Fruit fly (Drosophila melanogaster) whole organism, embryonic: ENCODE results near the gene CG34288.
A peak's percentile ranks its signal among the peaks of the same experiment; 100 is the strongest.

Experiments used
- Adf1 ChIP-seq: fragments of 200-800 bp; sonication (Bioruptor generic); IDR thresholded peaks from 2 replicates; pipeline ENCODE4 v1.3.6; 2022; ENCODE audit warnings: missing biosample characterization, missing genetic modification characterization
- CG10366 ChIP-seq: fragments of 200-800 bp; sonication (Bioruptor generic); IDR thresholded peaks from 2 replicates; pipeline ENCODE4 v1.3.6; 2022; ENCODE audit warnings: missing biosample characterization, missing genetic modification characterization
- CG11504 ChIP-seq: fragments of 200-800 bp; sonication (Bioruptor generic); optimal IDR thresholded peaks from 3 replicates; lab custom pipeline; 2019; ENCODE audit warnings: missing biosample characterization, mild to moderate bottlenecking, missing genetic modification characterization, moderate library complexity
- CG13287 ChIP-seq: fragments of 200-800 bp; sonication (Bioruptor generic); IDR thresholded peaks from 2 replicates; pipeline ENCODE4 v1.3.6; 2022; ENCODE audit warnings: missing biosample characterization, missing genetic modification characterization; ENCODE audit not compliant: partially characterized antibody
- CG13624 ChIP-seq: fragments of 200-800 bp; sonication (Bioruptor generic); optimal IDR thresholded peaks from 2 replicates; lab custom pipeline; 2016; ENCODE audit warnings: missing biosample characterization, missing genetic modification characterization
- CG16863 ChIP-seq: fragments of 200-800 bp; sonication (Bioruptor generic); optimal IDR thresholded peaks from 3 replicates; lab custom pipeline; 2016; ENCODE audit warnings: missing biosample characterization, missing genetic modification characterization
- CG18262 ChIP-seq: fragments of 200-800 bp; optimal IDR thresholded peaks from 3 replicates; lab custom pipeline; 2019; ENCODE audit warnings: missing biosample characterization, mild to moderate bottlenecking, missing genetic modification characterization, moderate library complexity
- CG2129 ChIP-seq: fragments of 200-800 bp; sonication (Bioruptor generic); IDR thresholded peaks from 2 replicates; pipeline ENCODE4 v1.3.6; 2022; ENCODE audit warnings: missing biosample characterization, missing genetic modification characterization; ENCODE audit not compliant: partially characterized antibody
- CG2712 ChIP-seq: fragments of 200-800 bp; optimal IDR thresholded peaks from 3 replicates; lab custom pipeline; 2019; ENCODE audit warnings: missing biosample characterization, mild to moderate bottlenecking, missing genetic modification characterization, moderate library complexity
- CG32532 ChIP-seq: fragments of 200-800 bp; sonication (Bioruptor generic); IDR thresholded peaks from 2 replicates; pipeline ENCODE4 v1.3.6; 2022; ENCODE audit warnings: missing biosample characterization, missing genetic modification characterization
- CG34224 ChIP-seq: fragments of 200-800 bp; sonication (Bioruptor generic); IDR thresholded peaks from 3 replicates; pipeline ENCODE4 v1.3.6; 2022; ENCODE audit warnings: missing biosample characterization, missing genetic modification characterization; ENCODE audit not compliant: partially characterized antibody
- CG34376 ChIP-seq: fragments of 200-800 bp; sonication (Bioruptor generic); optimal IDR thresholded peaks from 2 replicates; lab custom pipeline; 2018; ENCODE audit warnings: missing biosample characterization, mild to moderate bottlenecking, missing genetic modification characterization
- CG3995 ChIP-seq: fragments of 200-800 bp; sonication (Bioruptor generic); optimal IDR thresholded peaks from 3 replicates; lab custom pipeline; 2016; ENCODE audit warnings: missing biosample characterization, missing genetic modification characterization
- CG4617 ChIP-seq: fragments of 200-800 bp; sonication (Bioruptor generic); optimal IDR thresholded peaks from 3 replicates; lab custom pipeline; 2016; ENCODE audit warnings: missing biosample characterization, missing genetic modification characterization, borderline replicate concordance
- CG4730 ChIP-seq: fragments of 200-800 bp; sonication (Bioruptor generic); IDR thresholded peaks from 2 replicates; pipeline ENCODE4 v1.3.6; 2022; ENCODE audit warnings: missing biosample characterization, missing genetic modification characterization
- CG8478 ChIP-seq: fragments of >200 bp; optimal IDR thresholded peaks from 2 replicates; lab custom pipeline; 2018
- CoRest ChIP-seq: fragments of 200-800 bp; sonication (Bioruptor generic); optimal IDR thresholded peaks from 3 replicates; lab custom pipeline; 2018; ENCODE audit warnings: missing biosample characterization, mild to moderate bottlenecking, missing genetic modification characterization, moderate library complexity
- Dll ChIP-seq: fragments of 200-800 bp; sonication (Bioruptor generic); IDR thresholded peaks from 4 replicates; pipeline ENCODE4 v1.3.6; 2022; ENCODE audit warnings: missing biosample characterization, missing genetic modification characterization; ENCODE audit not compliant: partially characterized antibody
- Doc2 ChIP-seq: fragments of 200-800 bp; sonication (Bioruptor generic); IDR thresholded peaks from 2 replicates; pipeline ENCODE4 v1.3.6; 2022; ENCODE audit warnings: missing biosample characterization, missing genetic modification characterization
- Drgx ChIP-seq: fragments of 200-800 bp; sonication (Bioruptor generic); IDR thresholded peaks from 2 replicates; pipeline ENCODE4 v1.3.6; 2022; ENCODE audit warnings: missing biosample characterization, missing genetic modification characterization
- H2.0 ChIP-seq: fragments of 200-800 bp; sonication (Bioruptor generic); IDR thresholded peaks from 2 replicates; pipeline ENCODE4 v1.3.6; 2022; ENCODE audit warnings: missing biosample characterization, missing genetic modification characterization
- HLH54F ChIP-seq: fragments of 200-800 bp; sonication (Bioruptor generic); optimal IDR thresholded peaks from 3 replicates; lab custom pipeline; 2016; ENCODE audit warnings: missing biosample characterization, missing genetic modification characterization
- Hey ChIP-seq: fragments of 200-800 bp; sonication (Bioruptor generic); optimal IDR thresholded peaks from 3 replicates; lab custom pipeline; 2018; ENCODE audit warnings: missing biosample characterization, mild to moderate bottlenecking, missing genetic modification characterization
- Hr51 ChIP-seq, 2 experiments: fragments of 200-800 bp; sonication (Bioruptor generic); optimal IDR thresholded peaks; 2 replicates in 1 of 2; 3 replicates in 1 of 2; lab custom pipeline; 2016 to 2018; ENCODE audit warnings: missing biosample characterization in 2 of 2, missing genetic modification characterization in 2 of 2, mild to moderate bottlenecking in 1 of 2, moderate library complexity in 1 of 2
- Mrtf ChIP-seq: fragments of 200-800 bp; sonication (Bioruptor generic); IDR thresholded peaks from 3 replicates; pipeline ENCODE4 v1.3.6; 2022; ENCODE audit warnings: missing biosample characterization, missing genetic modification characterization
- NC2β ChIP-seq: fragments of 200-800 bp; sonication (Bioruptor generic); optimal IDR thresholded peaks from 2 replicates; lab custom pipeline; 2016; ENCODE audit warnings: missing biosample characterization, missing genetic modification characterization
- Neu2 ChIP-seq: fragments of 200-800 bp; sonication (Bioruptor generic); optimal IDR thresholded peaks from 3 replicates; lab custom pipeline; 2016; ENCODE audit warnings: missing biosample characterization, missing genetic modification characterization, borderline replicate concordance
- Scr ChIP-seq: fragments of 200-800 bp; sonication (Bioruptor generic); IDR thresholded peaks from 2 replicates; pipeline ENCODE4 v1.3.6; 2022; ENCODE audit warnings: missing biosample characterization, missing genetic modification characterization; ENCODE audit not compliant: partially characterized antibody
- Taf1 ChIP-seq: fragments of 200-800 bp; sonication (Bioruptor generic); IDR thresholded peaks from 2 replicates; pipeline ENCODE4 v1.3.6; 2022; ENCODE audit warnings: missing biosample characterization, missing genetic modification characterization
- Tbp ChIP-seq: fragments of >200 bp; optimal IDR thresholded peaks from 2 replicates; lab custom pipeline; 2018; ENCODE audit warnings: missing biosample characterization, missing genetic modification characterization
- YL-1 ChIP-seq: fragments of 200-800 bp; sonication (Bioruptor generic); optimal IDR thresholded peaks from 3 replicates; lab custom pipeline; 2017; ENCODE audit warnings: missing biosample characterization, mild to moderate bottlenecking, missing genetic modification characterization
- abd-A ChIP-seq: fragments of 200-800 bp; sonication (Bioruptor generic); optimal IDR thresholded peaks from 3 replicates; lab custom pipeline; 2019; ENCODE audit warnings: missing biosample characterization, mild to moderate bottlenecking, missing genetic modification characterization, moderate library complexity
- ap ChIP-seq: fragments of 200-800 bp; sonication (Bioruptor generic); IDR thresholded peaks from 2 replicates; pipeline ENCODE4 v1.3.6; 2022; ENCODE audit warnings: missing biosample characterization, missing genetic modification characterization
- ara ChIP-seq: fragments of 200-800 bp; sonication (Bioruptor generic); IDR thresholded peaks from 2 replicates; pipeline ENCODE4 v1.3.6; 2022; ENCODE audit warnings: missing biosample characterization, missing genetic modification characterization
- bigmax ChIP-seq: fragments of 200-800 bp; sonication (Bioruptor generic); optimal IDR thresholded peaks from 2 replicates; lab custom pipeline; 2018; ENCODE audit warnings: missing biosample characterization, mild to moderate bottlenecking, missing genetic modification characterization
- chm ChIP-seq: fragments of 200-800 bp; sonication (Bioruptor generic); IDR thresholded peaks from 2 replicates; pipeline ENCODE4 v1.3.6; 2022; ENCODE audit warnings: missing biosample characterization, missing genetic modification characterization
- crp ChIP-seq, 2 experiments: fragments of 200-800 bp; sonication (Bioruptor generic); optimal IDR thresholded peaks; 2 replicates in 1 of 2; 3 replicates in 1 of 2; lab custom pipeline; 2017; ENCODE audit warnings: missing biosample characterization in 2 of 2, missing genetic modification characterization in 2 of 2, mild to moderate bottlenecking in 1 of 2, moderate library complexity in 1 of 2
- dmrt99B ChIP-seq: fragments of 200-800 bp; sonication (Bioruptor generic); optimal IDR thresholded peaks from 2 replicates; lab custom pipeline; 2018; ENCODE audit warnings: missing biosample characterization, mild to moderate bottlenecking, missing genetic modification characterization, moderate library complexity
- dysf ChIP-seq: fragments of 200-800 bp; sonication (Bioruptor generic); IDR thresholded peaks from 3 replicates; pipeline ENCODE4 v1.3.6; 2022; ENCODE audit warnings: missing biosample characterization, missing genetic modification characterization
- fd96Cb ChIP-seq: fragments of 200-800 bp; sonication (Bioruptor generic); optimal IDR thresholded peaks from 2 replicates; lab custom pipeline; 2018; ENCODE audit warnings: missing biosample characterization, mild to moderate bottlenecking, missing genetic modification characterization, moderate library complexity
- grau ChIP-seq: fragments of 200-800 bp; optimal IDR thresholded peaks from 3 replicates; lab custom pipeline; 2019; ENCODE audit warnings: missing biosample characterization, mild to moderate bottlenecking, missing genetic modification characterization, moderate library complexity
- h ChIP-seq: fragments of >200 bp; optimal IDR thresholded peaks from 2 replicates; lab custom pipeline; 2017
- jigr1 ChIP-seq: fragments of 200-800 bp; sonication (Bioruptor generic); IDR thresholded peaks from 3 replicates; pipeline ENCODE4 v1.3.6; 2022; ENCODE audit warnings: missing biosample characterization, missing genetic modification characterization
- nerfin-1 ChIP-seq: fragments of 200-800 bp; sonication (Bioruptor generic); optimal IDR thresholded peaks from 3 replicates; lab custom pipeline; 2019; ENCODE audit warnings: missing biosample characterization, mild to moderate bottlenecking, missing genetic modification characterization, moderate library complexity
- pita ChIP-seq: fragments of 200-800 bp; sonication (Bioruptor generic); optimal IDR thresholded peaks from 2 replicates; lab custom pipeline; 2017; ENCODE audit warnings: missing biosample characterization, mild to moderate bottlenecking, missing genetic modification characterization
- prd ChIP-seq, 3 experiments: fragments of >200 bp in 2 of 3; fragments of 200-800 bp in 1 of 3; sonication (Bioruptor generic) in 1 of 3; optimal IDR thresholded peaks in 2 of 3; IDR thresholded peaks in 1 of 3; 2 replicates in 2 of 3; 3 replicates in 1 of 3; pipeline versions ENCODE4 v1.3.6 to Lab custom; 2017 to 2022; ENCODE audit warnings: missing biosample characterization in 1 of 3, missing genetic modification characterization in 1 of 3
- rib ChIP-seq: fragments of 200-800 bp; sonication (Bioruptor generic); IDR thresholded peaks from 2 replicates; pipeline ENCODE4 v1.3.6; 2022; ENCODE audit warnings: missing biosample characterization, missing genetic modification characterization
- scrt ChIP-seq: fragments of 200-800 bp; sonication (Bioruptor generic); optimal IDR thresholded peaks from 2 replicates; lab custom pipeline; 2018; ENCODE audit warnings: missing biosample characterization, mild to moderate bottlenecking, missing genetic modification characterization, moderate library complexity
- slou ChIP-seq: fragments of 200-800 bp; sonication (Bioruptor generic); optimal IDR thresholded peaks from 3 replicates; lab custom pipeline; 2016; ENCODE audit warnings: missing biosample characterization, missing genetic modification characterization
- tin ChIP-seq: fragments of 200-800 bp; sonication (Bioruptor generic); optimal IDR thresholded peaks from 3 replicates; lab custom pipeline; 2016; ENCODE audit warnings: missing biosample characterization, missing genetic modification characterization
- vvl ChIP-seq: fragments of 200-800 bp; sonication (Bioruptor generic); IDR thresholded peaks from 2 replicates; pipeline ENCODE4 v1.3.6; 2022; ENCODE audit warnings: missing biosample characterization, missing genetic modification characterization

The CG34288 gene

dm6 chr3R:22421618-22422017, 25.4 kb downstream of the CG34288 start (continued):
- TF ChIP-seq CG10366 (peak; percentile 69), CoRest (tag; lab: Kevin White, UChicago) (no peak), slou (GFP tag; lab: Kevin White, UChicago) (peak; percentile 17), ara (peak; percentile 43; the same call in 1 of the 2 replicates), Neu2 (GFP tag; lab: Kevin White, UChicago) (no peak), Scr (GFP tag; lab: Robert Waterston, UW) (no peak), scrt (GFP tag; lab: Kevin White, UChicago) (peak; percentile 28), CG2129 (GFP tag; lab: Robert Waterston, UW) (no peak), CG13287 (GFP tag; lab: Robert Waterston, UW) (no peak), ap (no peak), CG2712 (peak; percentile 69), h (lab: Kevin White, UChicago) (no peak), bigmax (GFP tag; lab: Kevin White, UChicago) (no peak), CG4730 (peak; percentile 48), CG4617 (GFP tag; lab: Kevin White, UChicago) (no peak), abd-A (tag; lab: Kevin White, UChicago) (no peak), prd (optimal IDR thresholded peaks at IDR 0.05; lab: Kevin White, UChicago) (no peak), prd (GFP tag; IDR thresholded peaks at IDR 0.05; lab: Robert Waterston, UW) (peak; percentile 82), grau (peak; percentile 89), NC2β (GFP tag; lab: Kevin White, UChicago) (no peak), Hey (no peak), Hr51 (GFP tag; optimal IDR thresholded peaks at IDR 0.05; lab: Kevin White, UChicago) (no peak), Taf1 (GFP tag; lab: Robert Waterston, UW) (peak; percentile 60; the same call in 1 of the 2 replicates), CG34376 (GFP tag; lab: Kevin White, UChicago) (no peak), tin (peak; percentile 59), jigr1 (GFP tag; lab: Robert Waterston, UW) (no peak), dysf (GFP tag; lab: Robert Waterston, UW) (peak; percentile 84), H2.0 (GFP tag; lab: Robert Waterston, UW) (peak; percentile 74), CG13624 (peak; percentile 6), YL-1 (no peak), CG11504 (tag; lab: Kevin White, UChicago) (no peak), nerfin-1 (tag; lab: Kevin White, UChicago) (no peak), CG3995 (no peak), rib (GFP tag; lab: Robert Waterston, UW) (peak; percentile 62; the same call in 1 of the 2 replicates), HLH54F (GFP tag; lab: Kevin White, UChicago) (peak; percentile 27), crp (GFP tag; optimal IDR thresholded peaks at IDR 0.05; lab: Kevin White, UChicago) (no peak), CG18262 (tag; lab: Kevin White, UChicago) (peak; percentile 59), Drgx (peak; percentile 78), dmrt99B (tag; lab: Kevin White, UChicago) (no peak), Doc2 (no peak), CG32532 (GFP tag; lab: Robert Waterston, UW) (peak; percentile 85), CG34224 (GFP tag; lab: Robert Waterston, UW) (no peak), vvl (GFP tag; lab: Robert Waterston, UW) (peak; percentile 90), CG8478 (no peak), CG16863 (GFP tag; lab: Kevin White, UChicago) (peak; percentile 47), Tbp (no peak), chm (GFP tag; lab: Robert Waterston, UW) (0 out of 2 replicates have a peak, but pooled peaks have one; percentile 11), fd96Cb (tag; lab: Kevin White, UChicago) (peak; percentile 54), Dll (GFP tag; lab: Robert Waterston, UW) (no peak), Adf1 (GFP tag; lab: Robert Waterston, UW) (peak; percentile 40), pita (no peak), Mrtf (GFP tag; lab: Robert Waterston, UW) (peak; percentile 84)
